Fruit fly (Drosophila melanogaster) whole organism, prepupa: ENCODE data around the gene CG5455.

Experiments used
- CG11762 ChIP-seq: fragments of 200-800 bp; sonication (Bioruptor generic); optimal IDR thresholded peaks from 3 replicates; lab custom pipeline; 2016; ENCODE audit warnings: missing biosample characterization, missing genetic modification characterization; ENCODE audit not compliant: insufficient read depth
- CG32006 ChIP-seq: fragments of 200-800 bp; sonication (Bioruptor generic); optimal IDR thresholded peaks from 3 replicates; lab custom pipeline; 2017; ENCODE audit warnings: missing biosample characterization, mild to moderate bottlenecking, missing genetic modification characterization
- CG4318 ChIP-seq: fragments of 200-800 bp; sonication (Bioruptor generic); optimal IDR thresholded peaks from 3 replicates; lab custom pipeline; 2017; ENCODE audit warnings: missing biosample characterization, mild to moderate bottlenecking, missing genetic modification characterization
- CG6808 ChIP-seq: fragments of 200-800 bp; sonication (Bioruptor generic); optimal IDR thresholded peaks from 3 replicates; lab custom pipeline; 2017; ENCODE audit warnings: missing biosample characterization, missing genetic modification characterization, mild to moderate bottlenecking, moderate library complexity, missing genetic modification reagents
- CG8632 ChIP-seq: fragments of 200-800 bp; sonication (Bioruptor generic); optimal IDR thresholded peaks from 3 replicates; lab custom pipeline; 2016; ENCODE audit warnings: missing biosample characterization, missing genetic modification characterization
- CG9139 ChIP-seq: fragments of 200-800 bp; sonication (Bioruptor generic); optimal IDR thresholded peaks from 3 replicates; lab custom pipeline; 2017; ENCODE audit warnings: missing biosample characterization, mild to moderate bottlenecking, missing genetic modification characterization
- Eip93F ChIP-seq: fragments of 200-800 bp; sonication (Bioruptor generic); optimal IDR thresholded peaks from 2 replicates; lab custom pipeline; 2016; ENCODE audit warnings: missing biosample characterization, mild to moderate bottlenecking, missing genetic modification characterization
- Lpt ChIP-seq: fragments of 200-800 bp; sonication (Bioruptor generic); optimal IDR thresholded peaks from 3 replicates; lab custom pipeline; 2016; ENCODE audit warnings: missing biosample characterization, missing genetic modification characterization
- Met ChIP-seq: fragments of 200-800 bp; sonication (Bioruptor generic); optimal IDR thresholded peaks from 3 replicates; lab custom pipeline; 2016; ENCODE audit warnings: missing biosample characterization, missing genetic modification characterization
- OdsH ChIP-seq: fragments of 200-800 bp; sonication (Bioruptor generic); optimal IDR thresholded peaks from 3 replicates; lab custom pipeline; 2016; ENCODE audit warnings: missing biosample characterization, missing genetic modification characterization
- cyc ChIP-seq: fragments of 200-800 bp; sonication (Bioruptor generic); optimal IDR thresholded peaks from 3 replicates; lab custom pipeline; 2016; ENCODE audit warnings: missing biosample characterization, missing genetic modification characterization
- topi ChIP-seq: fragments of 200-800 bp; sonication (Bioruptor generic); optimal IDR thresholded peaks from 3 replicates; lab custom pipeline; 2016; ENCODE audit warnings: missing biosample characterization, missing genetic modification characterization

DNA sequence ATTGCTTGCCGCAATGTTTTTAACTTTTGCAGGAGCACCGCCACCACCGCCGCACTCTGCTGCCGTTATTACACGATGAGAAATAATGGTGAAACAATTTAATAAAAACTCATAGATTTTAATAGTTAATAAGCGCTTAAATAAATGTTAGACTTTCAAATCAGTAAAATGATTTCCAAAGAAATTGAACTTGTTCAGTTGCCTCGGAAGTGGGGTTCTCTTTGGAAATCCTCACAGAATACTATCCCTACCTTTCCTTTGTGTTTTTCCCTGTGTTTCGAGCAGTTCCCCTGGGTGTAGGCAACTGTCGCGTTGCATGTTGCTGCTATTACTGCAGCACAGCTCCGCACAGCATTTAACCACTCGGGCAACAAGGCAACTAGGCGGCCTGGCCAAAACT is 33.1 kb upstream of the CG5455 start:
- peak; percentile 28 for TF ChIP-seq topi (GFP tag; lab: Kevin White, UChicago)
- TF ChIP-seq CG9139 (GFP tag; lab: Kevin White, UChicago), result peak; percentile 22
- peak; percentile 27 for TF ChIP-seq cyc (GFP tag; lab: Kevin White, UChicago)
- TF ChIP-seq OdsH (GFP tag; lab: Kevin White, UChicago), result peak; percentile 56
- no peak for TF ChIP-seq Eip93F (GFP tag; lab: Kevin White, UChicago)
- TF ChIP-seq CG8632 (GFP tag; lab: Kevin White, UChicago), result peak; percentile 5
- peak; percentile 29 for TF ChIP-seq Met (GFP tag; lab: Kevin White, UChicago)
- TF ChIP-seq Lpt (GFP tag; lab: Kevin White, UChicago), result peak; percentile 43
- peak; percentile 19 for TF ChIP-seq CG6808 (GFP tag; lab: Kevin White, UChicago)
- TF ChIP-seq CG4318, result peak; percentile 10
- peak; percentile 12 for TF ChIP-seq CG11762 (GFP tag; lab: Kevin White, UChicago)
- TF ChIP-seq CG32006 (GFP tag; lab: Kevin White, UChicago), result peak; percentile 65
